Worm (Caenorhabditis elegans) whole organism, midembryonic: Measurements from ENCODE around the gene K08F8.15.

Experiments
- T22C8.4 ChIP-seq: fragments of 200-800 bp; sonication (Bioruptor generic); IDR thresholded peaks from 2 replicates; pipeline ENCODE4 v1.3.6; 2022; ENCODE audit warnings: missing genetic modification characterization, missing compliant biosample characterization
- cog-1 ChIP-seq: sonication (generic microtip); optimal IDR thresholded peaks from 2 replicates; lab custom pipeline; 2016; ENCODE audit warnings: missing genetic modification characterization, missing compliant biosample characterization
- flt-1 ChIP-seq: fragments of 200-800 bp; sonication (Bioruptor generic); IDR thresholded peaks from 2 replicates; pipeline ENCODE4 v1.3.6; 2022; ENCODE audit warnings: missing genetic modification characterization, missing compliant biosample characterization
- klf-2 ChIP-seq: fragments of 200-800 bp; sonication (Bioruptor generic); conservative IDR thresholded peaks from 2 replicates; pipeline ENCODE4 v1.3.6; 2022; ENCODE audit warnings: missing genetic modification reagents, missing genetic modification characterization, missing compliant biosample characterization
- med-1 ChIP-seq: sonication (generic microtip); optimal IDR thresholded peaks from 2 replicates; lab custom pipeline; 2017; ENCODE audit warnings: missing genetic modification characterization, mild to moderate bottlenecking, missing compliant biosample characterization, antibody characterized with exemption, missing genetic modification reagents; ENCODE audit not compliant: insufficient read depth
- ref-1 ChIP-seq: fragments of 200-800 bp; sonication (Bioruptor generic); conservative IDR thresholded peaks from 2 replicates; pipeline ENCODE4 v1.3.6; 2022; ENCODE audit warnings: missing genetic modification reagents, missing genetic modification characterization, missing compliant biosample characterization
- tab-1 ChIP-seq: fragments of 200-800 bp; sonication (Bioruptor generic); IDR thresholded peaks from 2 replicates; pipeline ENCODE4 v1.3.6; 2022; ENCODE audit warnings: missing genetic modification characterization, missing compliant biosample characterization
- ztf-23 ChIP-seq: fragments of 200-800 bp; sonication (Bioruptor generic); IDR thresholded peaks from 2 replicates; pipeline ENCODE4 v1.3.6; 2022; ENCODE audit warnings: missing genetic modification reagents, missing genetic modification characterization, missing compliant biosample characterization
- ztf-29 ChIP-seq: fragments of 200-800 bp; sonication (Bioruptor generic); IDR thresholded peaks from 2 replicates; pipeline ENCODE4 v1.3.6; 2022; ENCODE audit warnings: missing genetic modification reagents, missing genetic modification characterization, missing compliant biosample characterization

K08F8.15 gene

DNA sequence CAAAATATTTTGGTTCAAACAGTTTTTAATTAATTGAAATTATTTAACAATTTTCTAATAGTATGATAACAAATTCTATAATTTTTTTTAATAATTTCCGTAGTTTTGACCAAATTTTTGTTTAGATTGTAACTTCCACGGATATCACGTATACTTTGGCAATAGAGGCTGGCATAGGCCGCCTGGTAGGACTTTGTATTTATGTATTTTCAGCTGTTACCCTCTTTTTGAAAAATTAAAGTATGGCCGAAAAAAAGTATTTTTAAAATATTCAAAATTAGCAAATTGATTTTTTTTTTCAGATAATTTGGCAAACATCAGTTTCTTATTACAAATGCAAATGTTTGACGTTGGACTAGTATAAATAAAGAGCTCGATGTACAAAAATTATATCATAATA, at the start of gene K08F8.15, which contains the start of gene nsph-1.1:
TSS of gene K08F8.15 (plus strand) at position 335 of the 400 bp plus-strand sequence.
TSS of gene nsph-1.1 (plus strand) at position 301 of the 400 bp plus-strand sequence.
- TF ChIP-seq ref-1 (GFP tag; lab: Robert Waterston, UW): no peak
- no peak for TF ChIP-seq cog-1 (tag; lab: Kevin White, UChicago)
- no peak for TF ChIP-seq T22C8.4 (GFP tag; lab: Robert Waterston, UW)
- no peak for TF ChIP-seq med-1
- no peak for TF ChIP-seq flt-1 (GFP tag; lab: Robert Waterston, UW)
- no peak for TF ChIP-seq ztf-29
- no peak for TF ChIP-seq tab-1
- no peak for TF ChIP-seq klf-2 (GFP tag; lab: Robert Waterston, UW)
- no peak for TF ChIP-seq ztf-23 (GFP tag; lab: Robert Waterston, UW)

DNA sequence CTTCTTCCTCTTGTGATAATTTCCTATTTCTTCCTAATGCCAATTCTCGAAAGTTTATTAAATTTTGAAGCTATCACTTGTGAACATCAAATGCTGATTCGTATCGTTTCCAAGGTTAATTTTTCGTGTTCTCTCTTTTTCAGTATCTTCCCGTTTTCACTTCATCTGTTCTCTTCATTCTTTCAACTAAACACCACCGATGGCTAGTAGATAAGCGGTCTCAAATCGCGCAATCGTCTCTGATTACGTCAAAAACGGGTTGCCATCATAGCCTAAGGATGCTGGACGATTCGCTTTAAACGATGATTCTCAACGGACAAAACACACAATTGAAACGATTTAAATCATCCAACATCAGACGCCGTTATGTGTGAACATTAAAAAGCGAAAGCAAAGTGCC, 49.0 kb upstream of the K08F8.15 start:
- TF ChIP-seq ztf-23 (GFP tag; lab: Robert Waterston, UW) (no peak), T22C8.4 (GFP tag; lab: Robert Waterston, UW) (no peak), cog-1 (tag; lab: Kevin White, UChicago) (no peak), med-1 (no peak), tab-1 (no peak), ref-1 (GFP tag; lab: Robert Waterston, UW) (no peak), flt-1 (GFP tag; lab: Robert Waterston, UW) (no peak), klf-2 (GFP tag; lab: Robert Waterston, UW) (no peak), ztf-29 (no peak)

DNA sequence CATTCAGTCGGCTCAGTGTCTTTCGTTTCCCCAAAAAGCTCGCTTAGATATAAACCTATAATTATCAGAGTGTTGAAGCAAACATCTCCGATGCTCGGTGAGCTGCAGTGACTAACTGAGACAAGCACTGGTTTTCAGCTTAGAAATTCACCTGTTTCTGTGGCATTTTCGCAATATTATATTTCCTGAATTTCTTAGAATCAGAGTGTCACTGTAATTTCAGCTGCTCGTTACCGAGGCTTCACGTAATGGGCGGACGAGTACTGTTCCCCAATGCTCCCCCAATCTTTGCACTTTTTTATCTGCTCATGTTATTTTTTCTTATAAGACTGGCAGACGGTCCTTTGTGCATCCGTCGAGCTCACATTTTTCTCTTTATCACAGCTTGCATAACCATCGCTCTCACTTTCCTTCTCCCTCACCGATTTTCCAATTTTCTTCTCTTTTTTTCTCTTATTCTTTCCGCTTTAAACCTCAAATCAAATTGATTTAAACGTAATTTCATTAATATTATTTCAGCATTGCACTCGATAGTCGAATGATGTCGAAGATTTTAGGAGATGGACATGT, 44.6 kb upstream of the K08F8.15 start, which contains the start of gene trcs-2:
TSS of gene trcs-2 (plus strand) at position 520 of the 570 bp plus-strand sequence.
- TF ChIP-seq ref-1 (GFP tag; lab: Robert Waterston, UW) (no peak), cog-1 (tag; lab: Kevin White, UChicago) (no peak), tab-1 (no peak), flt-1 (GFP tag; lab: Robert Waterston, UW) (no peak), med-1 (no peak), ztf-29 (no peak), klf-2 (GFP tag; lab: Robert Waterston, UW) (no peak), ztf-23 (GFP tag; lab: Robert Waterston, UW) (no peak), T22C8.4 (GFP tag; lab: Robert Waterston, UW) (no peak)

DNA sequence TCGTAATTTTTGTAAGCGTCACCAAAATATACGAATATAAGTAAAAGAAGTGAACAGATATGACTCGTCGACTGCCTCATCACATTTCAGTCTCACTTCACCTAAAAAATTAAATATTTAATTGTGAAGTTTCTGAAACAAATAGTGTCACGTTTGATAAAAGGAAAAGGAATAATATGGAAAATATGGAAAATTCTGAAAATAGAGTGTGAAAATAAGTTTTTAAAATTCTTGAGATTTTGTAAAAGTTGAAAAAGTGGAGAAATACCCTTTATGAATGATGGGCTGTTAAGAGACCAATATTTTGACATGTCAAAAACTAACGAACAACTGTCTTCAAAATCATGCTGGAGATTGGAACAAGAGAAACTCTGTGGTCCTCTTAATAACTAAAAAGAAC, 39.9 kb upstream of the K08F8.15 start, which contains the start of gene T01B7.9:
TSS of gene T01B7.9 (minus strand) at position 101 of the 400 bp plus-strand sequence.
- TF ChIP-seq med-1 (no peak), tab-1 (no peak), ref-1 (GFP tag; lab: Robert Waterston, UW) (no peak), ztf-29 (no peak), cog-1 (tag; lab: Kevin White, UChicago) (no peak), ztf-23 (GFP tag; lab: Robert Waterston, UW) (no peak), klf-2 (GFP tag; lab: Robert Waterston, UW) (no peak), flt-1 (GFP tag; lab: Robert Waterston, UW) (no peak), T22C8.4 (GFP tag; lab: Robert Waterston, UW) (no peak)

DNA sequence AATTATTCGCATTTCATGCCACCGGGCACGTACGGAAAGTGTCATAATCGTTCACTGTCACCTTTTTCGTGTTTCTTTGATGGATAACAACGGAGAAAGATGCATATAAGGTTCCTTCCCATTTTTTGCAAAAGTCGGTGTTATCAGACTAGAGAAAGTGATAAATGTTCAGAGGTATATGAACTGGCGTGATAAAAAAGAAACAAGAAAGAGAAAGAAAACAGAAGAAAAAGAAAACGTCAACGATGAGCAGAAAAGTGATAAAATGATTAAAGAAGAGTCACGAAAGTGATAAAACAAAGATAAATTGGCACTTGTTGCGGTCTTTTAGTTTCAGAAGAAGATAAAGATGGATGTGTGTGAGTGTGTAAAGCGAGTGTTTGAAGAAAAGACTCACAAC, 36.3 kb upstream of the K08F8.15 start:
- TF ChIP-seq tab-1 (no peak), ref-1 (GFP tag; lab: Robert Waterston, UW) (no peak), klf-2 (GFP tag; lab: Robert Waterston, UW) (no peak), T22C8.4 (GFP tag; lab: Robert Waterston, UW) (no peak), ztf-23 (GFP tag; lab: Robert Waterston, UW) (no peak), cog-1 (tag; lab: Kevin White, UChicago) (no peak), ztf-29 (no peak), flt-1 (GFP tag; lab: Robert Waterston, UW) (no peak), med-1 (no peak)

DNA sequence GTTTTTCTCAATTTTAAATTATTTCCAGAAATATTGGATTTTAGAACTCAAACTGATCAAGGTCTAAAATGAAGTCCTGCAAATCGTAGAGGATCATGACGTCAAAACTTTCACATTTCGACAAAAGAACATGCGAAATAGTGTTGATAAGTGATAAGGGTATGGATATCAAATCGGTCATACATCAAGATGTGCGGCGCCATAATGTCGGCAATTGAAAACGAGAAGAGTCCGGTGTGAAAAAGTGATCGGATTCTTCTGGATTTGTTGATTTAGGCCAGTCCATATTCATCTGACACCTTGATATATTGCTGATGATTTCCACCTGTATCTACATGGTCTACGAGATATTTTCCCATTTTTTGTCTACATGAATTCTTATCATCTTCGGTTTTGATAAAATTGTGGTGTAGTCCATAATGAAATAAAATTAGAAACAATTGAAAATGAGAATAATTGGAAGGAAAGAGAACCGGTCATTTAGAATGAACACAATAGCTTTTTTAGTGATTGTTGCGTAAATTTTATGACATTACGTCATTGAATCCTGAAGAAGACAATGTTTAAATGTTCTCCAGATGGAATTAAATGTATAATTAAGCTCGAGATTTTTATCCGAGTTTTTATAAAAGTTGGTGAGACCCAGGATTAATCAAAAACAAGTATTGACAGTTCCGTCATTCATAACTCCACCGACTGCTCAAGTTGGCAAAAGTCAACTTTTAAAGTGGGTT, 35.5 kb upstream of the K08F8.15 start:
- no peak for TF ChIP-seq klf-2 (GFP tag; lab: Robert Waterston, UW)

DNA sequence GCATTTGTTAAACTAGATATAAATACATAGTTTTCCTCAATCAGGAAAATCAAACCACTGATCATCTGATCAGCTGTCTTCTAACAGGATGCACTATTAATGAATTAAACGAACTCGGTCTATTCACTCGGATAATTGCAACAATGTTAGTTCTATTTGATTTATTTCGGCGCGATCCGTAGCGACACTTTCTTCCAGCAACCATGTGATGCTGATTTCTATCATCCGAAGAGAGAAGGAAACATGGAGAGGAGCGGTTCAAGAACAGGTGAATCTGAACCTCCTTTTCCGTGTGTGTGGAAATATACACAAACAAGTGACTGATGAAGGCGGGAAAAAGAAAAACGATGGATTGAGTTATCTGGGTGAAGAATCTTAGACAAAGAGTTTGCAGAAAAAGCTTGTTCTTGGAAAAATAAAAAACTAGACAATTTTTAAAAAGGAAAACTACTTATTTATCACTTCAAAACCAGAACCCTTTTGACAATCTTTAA, 34.8 kb upstream of the K08F8.15 start:
- TF ChIP-seq klf-2 (GFP tag; lab: Robert Waterston, UW): no peak
- no peak for TF ChIP-seq ztf-29
- TF ChIP-seq tab-1: no peak
- TF ChIP-seq ztf-23 (GFP tag; lab: Robert Waterston, UW): no peak
- no peak for TF ChIP-seq T22C8.4 (GFP tag; lab: Robert Waterston, UW)
- no peak for TF ChIP-seq flt-1 (GFP tag; lab: Robert Waterston, UW)
- no peak for TF ChIP-seq ref-1 (GFP tag; lab: Robert Waterston, UW)
- no peak for TF ChIP-seq cog-1 (tag; lab: Kevin White, UChicago)
- TF ChIP-seq med-1: no peak

DNA sequence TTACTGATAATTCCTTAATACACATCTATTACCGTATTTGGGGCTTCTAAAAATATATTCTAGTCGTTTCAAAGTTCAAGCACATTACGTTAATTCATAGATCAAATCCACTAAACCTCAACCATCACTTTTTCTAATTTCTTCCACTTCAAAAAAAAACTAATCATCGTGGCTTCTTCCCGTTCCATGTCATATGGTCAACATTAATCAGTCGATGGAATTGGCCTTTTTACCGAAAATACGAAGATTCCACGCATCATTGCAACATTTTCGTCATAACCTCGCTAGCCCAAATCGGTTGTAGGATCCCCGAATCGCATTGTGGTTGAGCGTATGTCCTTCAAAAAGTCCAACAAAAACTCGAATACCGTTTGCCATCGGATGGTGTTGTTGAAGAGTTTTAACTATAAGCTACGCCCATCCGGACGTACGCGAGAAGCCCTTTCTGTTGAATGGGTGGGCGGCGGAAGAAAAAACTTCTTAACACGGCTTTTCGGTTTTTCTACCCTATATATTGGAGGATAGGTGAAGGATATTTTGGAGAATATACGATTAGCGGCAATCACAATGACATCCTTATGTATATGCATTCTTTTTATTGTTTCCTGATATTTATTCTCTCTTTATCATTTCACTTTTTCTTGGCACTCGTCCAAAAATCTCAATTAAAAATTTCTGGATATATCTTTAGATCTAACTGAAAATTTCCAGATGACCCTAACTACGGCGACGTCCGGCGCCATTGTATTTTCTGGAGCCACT, 34.1 kb upstream of the K08F8.15 start, which contains the start of gene rol-6:
TSS of gene rol-6 (plus strand) at position 712 of the 762 bp plus-strand sequence.
- TF ChIP-seq klf-2 (GFP tag; lab: Robert Waterston, UW): no peak
- TF ChIP-seq T22C8.4 (GFP tag; lab: Robert Waterston, UW): no peak
- TF ChIP-seq ref-1 (GFP tag; lab: Robert Waterston, UW): no peak
- no peak for TF ChIP-seq ztf-23 (GFP tag; lab: Robert Waterston, UW)
- TF ChIP-seq med-1: no peak
- TF ChIP-seq cog-1 (tag; lab: Kevin White, UChicago): no peak
- no peak for TF ChIP-seq flt-1 (GFP tag; lab: Robert Waterston, UW)
- TF ChIP-seq tab-1: no peak

DNA sequence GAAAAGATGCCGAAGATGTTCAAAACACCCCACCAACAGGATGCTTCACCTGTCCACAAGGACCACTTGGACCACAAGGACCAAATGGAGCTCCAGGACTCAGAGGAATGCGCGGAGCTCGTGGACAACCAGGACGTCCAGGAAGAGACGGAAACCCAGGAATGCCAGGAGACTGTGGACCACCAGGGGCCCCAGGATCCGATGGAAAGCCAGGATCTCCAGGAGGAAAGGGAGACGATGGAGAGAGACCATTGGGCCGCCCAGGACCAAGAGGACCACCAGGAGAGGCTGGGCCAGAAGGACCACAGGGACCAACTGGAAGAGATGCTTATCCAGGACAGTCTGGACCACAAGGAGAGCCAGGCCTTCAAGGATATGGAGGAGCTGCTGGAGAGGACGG, 33.0 kb upstream of the K08F8.15 start:
- no peak for TF ChIP-seq ztf-23 (GFP tag; lab: Robert Waterston, UW)
- TF ChIP-seq flt-1 (GFP tag; lab: Robert Waterston, UW): no peak
- no peak for TF ChIP-seq ztf-29
- no peak for TF ChIP-seq klf-2 (GFP tag; lab: Robert Waterston, UW)
- no peak for TF ChIP-seq cog-1 (tag; lab: Kevin White, UChicago)
- no peak for TF ChIP-seq tab-1
- no peak for TF ChIP-seq ref-1 (GFP tag; lab: Robert Waterston, UW)
- TF ChIP-seq med-1: no peak
- TF ChIP-seq T22C8.4 (GFP tag; lab: Robert Waterston, UW): no peak
